Worm (Caenorhabditis elegans): ENCODE results near the gene T05C1.5.

The T05C1.5 gene

ce11 chrII:4511911-4512310 is 21.3 kb upstream of the T05C1.5 start, which contains the start of gene cyp-23A1:
cyp-23A1 (plus strand) TSS chrII:4512211.
- TF ChIP-seq odd-2 (tag; optimal IDR thresholded peaks at IDR 0.05): no peak
- no peak for TF ChIP-seq elt-4 (tag; optimal IDR thresholded peaks at IDR 0.05)
- TF ChIP-seq unc-42 (tag; optimal IDR thresholded peaks at IDR 0.05): no peak
- TF ChIP-seq ceh-34 (tag; optimal IDR thresholded peaks at IDR 0.05): no peak

ce11 chrII:4510684-4511083 is 20.1 kb upstream of the T05C1.5 start:
- TF ChIP-seq ref-2 (tag; optimal IDR thresholded peaks at IDR 0.05): peak; percentile 1
- no peak for TF ChIP-seq lin-11 (tag; optimal IDR thresholded peaks at IDR 0.05)

DNA sequence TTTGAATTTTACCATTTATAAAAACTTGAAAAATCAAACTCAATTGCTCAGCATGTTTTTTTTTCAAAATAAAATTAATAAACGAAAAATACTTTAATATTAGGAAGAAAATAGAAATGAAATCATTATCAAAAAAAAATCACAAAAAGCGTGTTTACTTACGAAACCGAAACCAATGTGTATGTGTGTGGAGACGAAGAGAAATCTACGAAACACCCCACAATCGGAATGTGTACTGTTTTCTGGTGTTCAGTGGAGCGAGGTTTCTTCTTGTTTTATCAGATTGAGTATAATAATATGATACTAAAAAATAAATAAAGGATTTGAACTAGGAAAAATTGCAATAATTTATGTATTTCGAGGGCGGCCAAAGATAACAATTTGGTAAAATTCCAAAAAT is 17.0 kb upstream of the T05C1.5 start:
- no peak for TF ChIP-seq tbx-2 (tag; optimal IDR thresholded peaks at IDR 0.05)
- no peak for TF ChIP-seq fkh-6 (tag; optimal IDR thresholded peaks at IDR 0.05)
- TF ChIP-seq F13H6.1 (tag; optimal IDR thresholded peaks at IDR 0.05): no peak
- no peak for TF ChIP-seq tbx-7 (tag; optimal IDR thresholded peaks at IDR 0.05)

- peak; percentile 30 for TF ChIP-seq ceh-34 (tag; optimal IDR thresholded peaks at IDR 0.05)
- no peak for TF ChIP-seq sox-4 (tag; optimal IDR thresholded peaks at IDR 0.05)
- peak; percentile 86 for TF ChIP-seq hlh-30 (tag; optimal IDR thresholded peaks at IDR 0.05; ENCODE audit: insufficient read depth)
- TF ChIP-seq nfya-1 (tag; optimal IDR thresholded peaks at IDR 0.05): peak; percentile 92
- TF ChIP-seq ceh-14 (tag; optimal IDR thresholded peaks at IDR 0.05): peak; percentile 83
- TF ChIP-seq ceh-18 (tag; optimal IDR thresholded peaks at IDR 0.05): peak; percentile 70
- peak; percentile 56 for TF ChIP-seq ceh-31 (tag; optimal IDR thresholded peaks at IDR 0.05)
- peak; percentile 83 for TF ChIP-seq unc-42 (tag; optimal IDR thresholded peaks at IDR 0.05)
- no peak for TF ChIP-seq pag-3 (tag; optimal IDR thresholded peaks at IDR 0.05; ENCODE audit: borderline replicate concordance)
- TF ChIP-seq pros-1 (tag; optimal IDR thresholded peaks at IDR 0.05): peak; percentile 26
- peak; percentile 4 for TF ChIP-seq sdc-2 (tag; optimal IDR thresholded peaks at IDR 0.05)
- TF ChIP-seq unc-55 (GFP tag; optimal IDR thresholded peaks at IDR 0.05): peak; percentile 77
- peak; percentile 42 for TF ChIP-seq tbx-2 (tag; optimal IDR thresholded peaks at IDR 0.05)
- no peak for TF ChIP-seq ceh-6 (GFP tag; optimal IDR thresholded peaks at IDR 0.05)
- no peak for TF ChIP-seq C08G9.2 (tag; optimal IDR thresholded peaks at IDR 0.05)
Measured at ce11 chrII:4506552-4507291, 16.1 kb upstream of the T05C1.5 start.

DNA sequence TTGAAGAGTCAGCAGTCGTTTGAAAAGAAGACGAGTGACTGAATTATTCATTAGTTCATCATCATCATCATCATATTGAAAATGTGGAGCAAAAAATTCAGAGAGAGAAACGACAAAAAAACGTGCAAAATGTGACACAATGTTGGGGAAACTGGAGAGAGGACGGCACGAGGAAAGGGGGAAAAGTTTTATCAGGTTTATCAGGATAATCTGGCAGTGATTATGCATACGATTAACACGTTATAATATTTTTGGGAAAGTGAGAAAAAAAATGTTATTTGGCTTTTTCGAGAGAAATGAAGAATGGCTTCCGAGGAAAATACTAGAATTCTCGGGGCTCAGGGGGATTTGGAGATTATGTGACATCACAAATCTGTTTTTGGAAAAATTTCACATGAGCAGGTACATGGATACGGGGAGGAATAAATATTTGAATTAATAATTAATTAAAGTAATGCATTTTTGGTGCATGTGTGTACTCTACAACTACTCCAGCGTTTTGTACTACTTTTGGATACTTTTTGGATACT is 14.5 kb upstream of the T05C1.5 start, which contains the start of gene camt-1:
Gene camt-1, minus strand, starts transcription at position 51 of the 530 bp plus-strand sequence.
- TF ChIP-seq ztf-16 (tag; optimal IDR thresholded peaks at IDR 0.05): no peak
- TF ChIP-seq K09A11.1 (tag; optimal IDR thresholded peaks at IDR 0.05; ENCODE audit: insufficient read depth): no peak
- no peak for TF ChIP-seq mec-3 (tag; optimal IDR thresholded peaks at IDR 0.05; ENCODE audit: borderline replicate concordance)
- TF ChIP-seq ref-2 (tag; optimal IDR thresholded peaks at IDR 0.05): no peak
- no peak for TF ChIP-seq Y22D7AL.16 (tag; optimal IDR thresholded peaks at IDR 0.05)
- TF ChIP-seq ceh-9 (tag; optimal IDR thresholded peaks at IDR 0.05): no peak
- no peak for TF ChIP-seq F13H6.1 (tag; optimal IDR thresholded peaks at IDR 0.05)
- no peak for TF ChIP-seq ama-1 (optimal IDR thresholded peaks at IDR 0.05)
- no peak for TF ChIP-seq sox-2 (GFP tag; IDR thresholded peaks at IDR 0.05)
- TF ChIP-seq C08G9.2 (tag; optimal IDR thresholded peaks at IDR 0.05): no peak
- no peak for TF ChIP-seq eyg-1 (tag; optimal IDR thresholded peaks at IDR 0.05)

DNA sequence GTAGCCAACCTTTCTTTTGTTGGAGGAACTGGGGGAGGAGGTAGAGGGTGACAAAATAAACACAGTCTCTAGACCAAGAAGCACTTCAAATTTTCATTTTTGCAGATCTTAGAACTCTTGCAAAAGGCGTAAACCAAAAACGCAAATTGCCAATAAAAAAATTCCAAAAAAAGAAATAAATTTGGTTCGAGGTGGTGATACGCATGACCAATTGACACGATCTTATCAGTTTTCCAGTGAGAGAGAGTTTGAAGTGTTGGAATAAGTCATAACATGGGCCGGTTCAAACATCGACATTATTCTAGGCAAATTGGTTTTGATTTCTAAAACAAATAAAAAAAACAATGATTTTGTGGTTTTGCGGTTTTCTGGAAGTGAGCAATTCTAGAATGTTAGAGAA is 5.2 kb upstream of the T05C1.5 start:
- TF ChIP-seq gmeb-2 (tag; optimal IDR thresholded peaks at IDR 0.05) (no peak), nhr-11 (tag; optimal IDR thresholded peaks at IDR 0.05) (no peak), unc-42 (tag; optimal IDR thresholded peaks at IDR 0.05) (no peak), nfya-1 (tag; optimal IDR thresholded peaks at IDR 0.05) (no peak), ets-4 (tag; optimal IDR thresholded peaks at IDR 0.05) (no peak), npax-4 (tag; optimal IDR thresholded peaks at IDR 0.05) (no peak), tbx-2 (tag; optimal IDR thresholded peaks at IDR 0.05) (no peak), unc-55 (GFP tag; optimal IDR thresholded peaks at IDR 0.05) (no peak), pha-4 (tag; optimal IDR thresholded peaks at IDR 0.05) (no peak), fax-1 (tag; optimal IDR thresholded peaks at IDR 0.05) (no peak), fkh-6 (tag; optimal IDR thresholded peaks at IDR 0.05) (no peak), ceh-19 (GFP tag; optimal IDR thresholded peaks at IDR 0.05) (no peak), ceh-34 (tag; optimal IDR thresholded peaks at IDR 0.05) (no peak), K09A11.1 (tag; optimal IDR thresholded peaks at IDR 0.05; ENCODE audit: insufficient read depth) (no peak), sdc-2 (tag; optimal IDR thresholded peaks at IDR 0.05) (no peak), ceh-6 (GFP tag; optimal IDR thresholded peaks at IDR 0.05) (no peak)

Measured in whole organism, late embryonic.